Worm (Caenorhabditis elegans): ENCODE measurements around the gene B0563.8.

Gene B0563.8

ce11 chrX:9171241-9171640 is 3.1 kb downstream of the B0563.8 start, which contains the start of gene B0563.1:
B0563.1 (plus strand) TSS chrX:9171541.
- TF ChIP-seq unc-62 (GFP tag; optimal IDR thresholded peaks at IDR 0.05): no peak

- TF ChIP-seq unc-62 (GFP tag; optimal IDR thresholded peaks at IDR 0.05): no peak
Observed at ce11 chrX:9170058-9170457, 4.3 kb downstream of the B0563.8 start.

- TF ChIP-seq unc-62 (GFP tag; optimal IDR thresholded peaks at IDR 0.05): no peak
Observed at ce11 chrX:9168239-9168638, 6.1 kb downstream of the B0563.8 start, which contains the start of gene B0563.9. B0563.9 (plus strand) TSS chrX:9168539.

- TF ChIP-seq unc-62 (GFP tag; optimal IDR thresholded peaks at IDR 0.05): no peak
Observed at ce11 chrX:9166921-9167320, 7.4 kb downstream of the B0563.8 start, which contains the start of gene B0563.10. B0563.10 (minus strand) TSS chrX:9167245.

ce11 chrX:9162864-9163263 is 11.4 kb downstream of the B0563.8 start, which contains the start of gene tsp-11:
tsp-11 (plus strand) TSS chrX:9163164.
- TF ChIP-seq unc-62 (GFP tag; optimal IDR thresholded peaks at IDR 0.05): no peak

- no peak for TF ChIP-seq unc-62 (GFP tag; optimal IDR thresholded peaks at IDR 0.05)
Observed at ce11 chrX:9161253-9161904, 12.9 kb downstream of the B0563.8 start.

- no peak for TF ChIP-seq unc-62 (GFP tag; optimal IDR thresholded peaks at IDR 0.05)
Observed at ce11 chrX:9155751-9156150, 18.6 kb downstream of the B0563.8 start.

ce11 chrX:9154216-9154615 is 20.1 kb downstream of the B0563.8 start, which contains the start of gene B0563.7:
B0563.7 (minus strand) TSS chrX:9154316.
- TF ChIP-seq unc-62 (GFP tag; optimal IDR thresholded peaks at IDR 0.05): no peak

- TF ChIP-seq unc-62 (GFP tag; optimal IDR thresholded peaks at IDR 0.05): no peak
Observed at ce11 chrX:9150269-9150744, 24.0 kb downstream of the B0563.8 start, which contains the start of gene tmbi-4. tmbi-4 (plus strand) TSS chrX:9150694.

ce11 chrX:9146953-9147352 is 27.4 kb downstream of the B0563.8 start:
- TF ChIP-seq unc-62 (GFP tag; optimal IDR thresholded peaks at IDR 0.05): no peak

ce11 chrX:9145848-9146247 is 28.5 kb downstream of the B0563.8 start, which contains the start of gene B0563.5:
B0563.5 (plus strand) TSS chrX:9146148.
- no peak for TF ChIP-seq unc-62 (GFP tag; optimal IDR thresholded peaks at IDR 0.05)

ce11 chrX:9137402-9137801 is 36.9 kb downstream of the B0563.8 start, which contains the start of gene B0563.6:
B0563.6 (plus strand) TSS chrX:9137702.
- no peak for TF ChIP-seq unc-62 (GFP tag; optimal IDR thresholded peaks at IDR 0.05)
